Worm (Caenorhabditis elegans) whole organism, midembryonic: ENCODE data around the gene C53A5.13.

Experiments used
- med-1 ChIP-seq: sonication (generic microtip); optimal IDR thresholded peaks from 2 replicates; lab custom pipeline; 2017; ENCODE audit warnings: missing genetic modification characterization, mild to moderate bottlenecking, missing compliant biosample characterization, antibody characterized with exemption, missing genetic modification reagents; ENCODE audit not compliant: insufficient read depth
- ref-1 ChIP-seq: fragments of 200-800 bp; sonication (Bioruptor generic); conservative IDR thresholded peaks from 2 replicates; pipeline ENCODE4 v1.3.6; 2022; ENCODE audit warnings: missing genetic modification reagents, missing genetic modification characterization, missing compliant biosample characterization
- tab-1 ChIP-seq: fragments of 200-800 bp; sonication (Bioruptor generic); IDR thresholded peaks from 2 replicates; pipeline ENCODE4 v1.3.6; 2022; ENCODE audit warnings: missing genetic modification characterization, missing compliant biosample characterization
- ztf-23 ChIP-seq: fragments of 200-800 bp; sonication (Bioruptor generic); IDR thresholded peaks from 2 replicates; pipeline ENCODE4 v1.3.6; 2022; ENCODE audit warnings: missing genetic modification reagents, missing genetic modification characterization, missing compliant biosample characterization
- ztf-29 ChIP-seq: fragments of 200-800 bp; sonication (Bioruptor generic); IDR thresholded peaks from 2 replicates; pipeline ENCODE4 v1.3.6; 2022; ENCODE audit warnings: missing genetic modification reagents, missing genetic modification characterization, missing compliant biosample characterization

DNA sequence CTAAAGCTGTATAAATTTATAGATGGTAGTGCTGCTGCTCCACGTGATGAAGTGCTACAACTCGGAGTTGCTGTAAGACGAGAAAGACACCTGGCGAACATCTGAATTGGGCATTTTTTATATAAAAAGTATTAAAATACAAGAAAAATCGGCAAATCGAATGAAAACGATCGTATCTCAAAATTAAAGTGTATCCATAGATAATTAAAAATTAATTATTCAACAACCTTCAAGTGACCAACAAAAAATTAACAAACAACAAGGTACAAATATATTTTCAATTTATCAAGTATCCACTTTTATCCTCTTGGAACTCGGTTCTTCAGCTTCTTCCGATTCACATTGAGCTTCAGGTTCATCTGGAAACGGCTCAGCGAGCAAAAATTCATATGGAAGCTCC is 27.4 kb upstream of the C53A5.13 start, which contains the start of gene R02D5.8:
- no peak for TF ChIP-seq ztf-29 (GFP tag; lab: Robert Waterston, UW)
- TF ChIP-seq tab-1 (GFP tag; lab: Robert Waterston, UW): no peak
- no peak for TF ChIP-seq ztf-23 (GFP tag; lab: Robert Waterston, UW)
- TF ChIP-seq ref-1 (GFP tag; lab: Robert Waterston, UW): no peak
- no peak for TF ChIP-seq med-1 (GFP tag; lab: Kevin White, UChicago)
